Worm (Caenorhabditis elegans) whole organism, L2 larva: Measurements from ENCODE around the gene pdf-1.

Source experiments
- C34F6.9 ChIP-seq: fragments of 150-350 bp; optimal IDR thresholded peaks from 2 replicates; lab custom pipeline; 2014; ENCODE audit warnings: missing biosample characterization, missing genetic modification characterization
- F13H6.1 ChIP-seq: sonication (generic microtip); optimal IDR thresholded peaks from 2 replicates; lab custom pipeline; 2016; ENCODE audit warnings: missing genetic modification characterization, missing compliant biosample characterization
- R02D3.7 ChIP-seq: fragments of 150-350 bp; optimal IDR thresholded peaks from 2 replicates; lab custom pipeline; 2014; ENCODE audit warnings: missing biosample characterization, missing genetic modification characterization
- Y55F3AM.14 ChIP-seq: fragments of 200-800 bp; sonication (Bioruptor generic); optimal IDR thresholded peaks from 2 replicates; lab custom pipeline; 2018; ENCODE audit warnings: mild to moderate bottlenecking, missing genetic modification characterization, missing compliant biosample characterization
- ZK546.5 ChIP-seq: sonication (generic microtip); optimal IDR thresholded peaks from 2 replicates; lab custom pipeline; 2017; ENCODE audit warnings: missing biosample characterization, missing genetic modification characterization
- alr-1 ChIP-seq: fragments of 150-350 bp; optimal IDR thresholded peaks from 2 replicates; lab custom pipeline; 2014; ENCODE audit warnings: missing biosample characterization, missing genetic modification characterization
- aly-2 ChIP-seq: fragments of 150-350 bp; optimal IDR thresholded peaks from 2 replicates; lab custom pipeline; 2014; ENCODE audit warnings: missing biosample characterization, missing genetic modification characterization
- ama-1 ChIP-seq: fragments of 150-350 bp; optimal IDR thresholded peaks from 2 replicates; lab custom pipeline; 2018; ENCODE audit warnings: inconsistent platforms
- blmp-1 ChIP-seq: sonication (generic microtip); optimal IDR thresholded peaks from 2 replicates; lab custom pipeline; 2017; ENCODE audit warnings: missing genetic modification characterization, mild to moderate bottlenecking, missing compliant biosample characterization, antibody characterized with exemption, moderate library complexity; ENCODE audit not compliant: insufficient read depth
- ceh-16 ChIP-seq: fragments of 150-350 bp; optimal IDR thresholded peaks from 2 replicates; lab custom pipeline; 2014; ENCODE audit warnings: missing biosample characterization, missing genetic modification characterization
- ceh-82 ChIP-seq: fragments of 150-350 bp; optimal IDR thresholded peaks from 2 replicates; lab custom pipeline; 2014; ENCODE audit warnings: missing biosample characterization, missing genetic modification characterization
- crh-2 ChIP-seq: sonication (generic microtip); optimal IDR thresholded peaks from 2 replicates; lab custom pipeline; 2017; ENCODE audit warnings: missing biosample characterization, missing genetic modification characterization
- dmd-4 ChIP-seq: sonication (generic microtip); optimal IDR thresholded peaks from 2 replicates; lab custom pipeline; 2017; ENCODE audit warnings: missing biosample characterization, missing genetic modification characterization
- egl-27 ChIP-seq: sonication (generic microtip); optimal IDR thresholded peaks from 3 replicates; lab custom pipeline; 2017; ENCODE audit warnings: missing biosample characterization, missing genetic modification reagents, missing genetic modification characterization
- elt-1 ChIP-seq: fragments of 150-350 bp; optimal IDR thresholded peaks from 2 replicates; lab custom pipeline; 2014; ENCODE audit warnings: missing biosample characterization, missing genetic modification characterization
- elt-3 ChIP-seq: sonication (generic microtip); optimal IDR thresholded peaks from 2 replicates; lab custom pipeline; 2017; ENCODE audit warnings: missing biosample characterization, missing genetic modification characterization
- fos-1 ChIP-seq: fragments of 150-350 bp; optimal IDR thresholded peaks from 2 replicates; lab custom pipeline; 2014; ENCODE audit warnings: missing biosample characterization, missing genetic modification characterization
- gmeb-1 ChIP-seq: fragments of 150-350 bp; optimal IDR thresholded peaks from 2 replicates; lab custom pipeline; 2014; ENCODE audit warnings: missing biosample characterization, missing genetic modification characterization
- lin-11 ChIP-seq: fragments of 150-350 bp; sonication (generic microtip); optimal IDR thresholded peaks from 2 replicates; lab custom pipeline; 2014; ENCODE audit warnings: missing biosample characterization, missing genetic modification characterization, inconsistent platforms, mixed read lengths
- lin-13 ChIP-seq: fragments of 150-350 bp; optimal IDR thresholded peaks from 2 replicates; lab custom pipeline; 2014; ENCODE audit warnings: missing biosample characterization, missing genetic modification reagents, missing genetic modification characterization
- lin-39 ChIP-seq: fragments of 150-350 bp; optimal IDR thresholded peaks from 2 replicates; lab custom pipeline; 2014; ENCODE audit warnings: missing biosample characterization, missing genetic modification reagents, missing genetic modification characterization
- lsy-2 ChIP-seq, 2 experiments: fragments of 150-350 bp in 1 of 2; sonication (generic microtip) in 1 of 2; optimal IDR thresholded peaks; 2 replicates each; lab custom pipeline; 2014 to 2017; ENCODE audit warnings: missing biosample characterization in 2 of 2, missing genetic modification characterization in 2 of 2
- mab-5 ChIP-seq: fragments of 150-350 bp; optimal IDR thresholded peaks from 2 replicates; lab custom pipeline; 2014; ENCODE audit warnings: missing biosample characterization, missing genetic modification characterization
- mbf-1 ChIP-seq: sonication (generic microtip); optimal IDR thresholded peaks from 2 replicates; lab custom pipeline; 2017; ENCODE audit warnings: missing biosample characterization, missing genetic modification characterization
- mdl-1 ChIP-seq, 2 experiments: fragments of 150-350 bp in 1 of 2; sonication (generic microtip) in 1 of 2; optimal IDR thresholded peaks; 2 replicates each; lab custom pipeline; 2017; ENCODE audit warnings: missing biosample characterization in 2 of 2, missing genetic modification characterization in 2 of 2
- nhr-10 ChIP-seq: sonication (generic microtip); optimal IDR thresholded peaks from 2 replicates; lab custom pipeline; 2017; ENCODE audit warnings: missing biosample characterization, missing genetic modification characterization
- nhr-12 ChIP-seq: fragments of 150-350 bp; optimal IDR thresholded peaks from 2 replicates; lab custom pipeline; 2014; ENCODE audit warnings: missing biosample characterization, missing genetic modification characterization
- nhr-129 ChIP-seq: fragments of 150-350 bp; optimal IDR thresholded peaks from 2 replicates; lab custom pipeline; 2014; ENCODE audit warnings: missing biosample characterization, missing genetic modification characterization
- nhr-21 ChIP-seq: fragments of 150-350 bp; optimal IDR thresholded peaks from 2 replicates; lab custom pipeline; 2014; ENCODE audit warnings: missing biosample characterization, missing genetic modification characterization
- nhr-23 ChIP-seq: fragments of 150-350 bp; optimal IDR thresholded peaks from 2 replicates; lab custom pipeline; 2014; ENCODE audit warnings: missing biosample characterization, missing genetic modification reagents, missing genetic modification characterization
- nhr-237 ChIP-seq: fragments of 150-350 bp; optimal IDR thresholded peaks from 2 replicates; lab custom pipeline; 2014; ENCODE audit warnings: missing biosample characterization, missing genetic modification characterization
- nhr-25 ChIP-seq: fragments of 150-350 bp; sonication (generic microtip); optimal IDR thresholded peaks from 3 replicates; lab custom pipeline; 2014; ENCODE audit warnings: missing biosample characterization, missing genetic modification characterization
- nhr-6 ChIP-seq: fragments of 150-350 bp; optimal IDR thresholded peaks from 2 replicates; lab custom pipeline; 2014; ENCODE audit warnings: missing biosample characterization, missing genetic modification characterization
- nhr-77 ChIP-seq: fragments of 150-350 bp; optimal IDR thresholded peaks from 2 replicates; lab custom pipeline; 2014; ENCODE audit warnings: missing biosample characterization, missing genetic modification characterization
- peb-1 ChIP-seq: fragments of 150-350 bp; optimal IDR thresholded peaks from 2 replicates; lab custom pipeline; 2014; ENCODE audit warnings: missing biosample characterization, missing genetic modification characterization
- sem-4 ChIP-seq: fragments of 150-350 bp; optimal IDR thresholded peaks from 2 replicates; lab custom pipeline; 2014; ENCODE audit warnings: missing biosample characterization, missing genetic modification reagents, missing genetic modification characterization
- skn-1 ChIP-seq: sonication (generic microtip); optimal IDR thresholded peaks from 2 replicates; lab custom pipeline; 2017; ENCODE audit warnings: missing biosample characterization, missing genetic modification characterization
- sma-3 ChIP-seq: sonication (generic microtip); optimal IDR thresholded peaks from 2 replicates; lab custom pipeline; 2016; ENCODE audit warnings: missing genetic modification reagents, missing genetic modification characterization, missing compliant biosample characterization
- sma-9 ChIP-seq, 2 experiments: fragments of 150-350 bp in 1 of 2; sonication (generic microtip) in 1 of 2; optimal IDR thresholded peaks; 2 replicates each; lab custom pipeline; 2014 to 2016; ENCODE audit warnings: missing genetic modification characterization in 2 of 2, mild to moderate bottlenecking in 1 of 2, missing biosample characterization in 1 of 2, missing compliant biosample characterization in 1 of 2, missing genetic modification reagents in 1 of 2, moderate library complexity in 1 of 2
- snpc-4 ChIP-seq: fragments of 150-350 bp; optimal IDR thresholded peaks from 2 replicates; lab custom pipeline; 2014; ENCODE audit warnings: missing biosample characterization, missing genetic modification characterization
- unc-39 ChIP-seq: fragments of 150-350 bp; optimal IDR thresholded peaks from 2 replicates; lab custom pipeline; 2014; ENCODE audit warnings: missing biosample characterization, missing genetic modification characterization
- unc-55 ChIP-seq: fragments of 150-350 bp; sonication (generic microtip); optimal IDR thresholded peaks from 3 replicates; lab custom pipeline; 2014; ENCODE audit warnings: missing biosample characterization, missing genetic modification reagents, missing genetic modification characterization
- unc-62 ChIP-seq: fragments of 150-350 bp; optimal IDR thresholded peaks from 2 replicates; lab custom pipeline; 2014; ENCODE audit warnings: missing biosample characterization, missing genetic modification reagents, missing genetic modification characterization
- zag-1 ChIP-seq: fragments of 150-350 bp; optimal IDR thresholded peaks from 2 replicates; lab custom pipeline; 2014; ENCODE audit warnings: missing biosample characterization, missing genetic modification characterization
- ztf-1 ChIP-seq: fragments of 200-800 bp; sonication (Bioruptor generic); conservative IDR thresholded peaks from 2 replicates; pipeline ENCODE4 v1.3.6; 2022; ENCODE audit warnings: missing genetic modification characterization, missing compliant biosample characterization
- ztf-11 ChIP-seq: sonication (generic microtip); optimal IDR thresholded peaks from 2 replicates; lab custom pipeline; 2017; ENCODE audit warnings: missing biosample characterization, missing genetic modification characterization
- ztf-4 ChIP-seq: fragments of 150-350 bp; optimal IDR thresholded peaks from 2 replicates; lab custom pipeline; 2014; ENCODE audit warnings: missing biosample characterization, missing genetic modification characterization

The pdf-1 gene

DNA sequence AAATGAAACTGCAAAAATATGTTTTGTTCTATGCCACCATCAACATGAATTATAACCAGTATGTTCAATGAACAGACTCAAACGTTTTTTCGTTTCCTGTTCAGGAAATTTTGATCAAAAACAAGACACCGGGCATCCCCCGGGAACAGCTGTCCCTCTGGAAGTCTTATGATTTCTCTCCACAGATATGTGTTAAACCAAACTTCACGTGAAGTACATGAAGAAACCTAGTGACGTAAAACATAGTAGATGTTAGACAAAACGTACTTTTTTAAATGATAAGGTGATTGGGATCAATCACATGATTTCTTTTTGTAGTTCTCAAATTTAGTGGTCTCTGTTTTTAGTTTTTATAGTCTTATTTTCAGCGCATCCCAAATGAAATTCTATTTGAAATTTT lies 13.8 kb downstream of the pdf-1 start:
- TF ChIP-seq ZK546.5 (tag; lab: Kevin White, UChicago) (no peak), ama-1 (peak; percentile 20), unc-62 (GFP tag; lab: Kevin White, UChicago) (no peak), C34F6.9 (tag; lab: Kevin White, UChicago) (peak; percentile 41), Y55F3AM.14 (GFP tag; lab: Kevin White, UChicago) (no peak), lin-13 (GFP tag; lab: Kevin White, UChicago) (no peak), elt-3 (no peak), sem-4 (no peak), crh-2 (tag; lab: Kevin White, UChicago) (peak; percentile 67), sma-3 (GFP tag; lab: Kevin White, UChicago) (peak; percentile 76), nhr-77 (tag; lab: Kevin White, UChicago) (no peak), snpc-4 (tag; lab: Kevin White, UChicago) (no peak), ceh-16 (tag; lab: Kevin White, UChicago) (no peak), nhr-21 (peak; percentile 79), peb-1 (tag; lab: Kevin White, UChicago) (no peak), blmp-1 (no peak), F13H6.1 (tag; lab: Kevin White, UChicago) (peak; percentile 47), R02D3.7 (tag; lab: Kevin White, UChicago) (no peak), gmeb-1 (tag; lab: Kevin White, UChicago) (peak; percentile 57), lsy-2 (tag; optimal IDR thresholded peaks at IDR 0.05; lab: Kevin White, UChicago) (peak in 1 of 2 experiments; percentile 68), sma-9 (GFP tag; optimal IDR thresholded peaks at IDR 0.05; lab: Kevin White, UChicago) (peak; percentile 91), sma-9 (tag; optimal IDR thresholded peaks at IDR 0.05; lab: Kevin White, UChicago) (no peak), nhr-25 (tag; lab: Kevin White, UChicago) (peak; percentile 38), unc-55 (GFP tag; lab: Kevin White, UChicago) (no peak), nhr-129 (tag; lab: Kevin White, UChicago) (peak; percentile 67)

DNA sequence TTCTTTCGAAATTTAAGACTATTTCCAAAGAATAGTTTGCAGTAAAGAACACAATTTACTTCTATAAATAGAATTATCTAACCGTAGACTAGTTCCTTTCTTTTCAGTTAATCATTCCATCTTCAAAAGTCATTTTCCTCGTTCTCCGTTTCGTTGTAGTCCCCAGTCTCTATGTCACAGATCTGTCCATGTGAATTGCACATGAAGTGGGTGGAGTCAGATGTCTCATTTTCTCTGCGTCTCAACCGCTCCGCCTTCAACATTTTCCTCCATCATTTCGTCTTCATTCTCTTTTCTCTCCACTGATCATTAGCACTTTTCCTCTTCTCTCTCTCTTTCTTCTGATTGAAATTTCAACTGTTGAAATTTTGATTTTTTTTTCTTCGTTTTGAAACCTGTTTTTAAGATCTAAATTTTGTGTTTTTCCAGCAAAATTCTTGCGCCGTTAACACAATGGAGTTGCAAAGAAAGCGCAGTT lies 14.7 kb downstream of the pdf-1 start, which contains the start of gene T07E3.4:
T07E3.4 (plus strand) TSS at position 428 of the 478 bp plus-strand sequence.
- no peak for TF ChIP-seq dmd-4 (tag; lab: Kevin White, UChicago)
- TF ChIP-seq alr-1 (tag; lab: Kevin White, UChicago), result no peak
- TF ChIP-seq lin-39 (tag; lab: Kevin White, UChicago), result peak; percentile 27
- no peak for TF ChIP-seq unc-39 (tag; lab: Kevin White, UChicago)
- peak; percentile 66 for TF ChIP-seq blmp-1
- TF ChIP-seq lin-13 (GFP tag; lab: Kevin White, UChicago), result peak; percentile 47
- TF ChIP-seq gmeb-1 (tag; lab: Kevin White, UChicago), result peak; percentile 68
- TF ChIP-seq sem-4, result peak; percentile 79
- peak; percentile 95 for TF ChIP-seq sma-3 (GFP tag; lab: Kevin White, UChicago)
- peak; percentile 90 for TF ChIP-seq nhr-25 (tag; lab: Kevin White, UChicago)
- no peak for TF ChIP-seq nhr-77 (tag; lab: Kevin White, UChicago)
- no peak for TF ChIP-seq aly-2 (tag; lab: Kevin White, UChicago)
- no peak for TF ChIP-seq snpc-4 (tag; lab: Kevin White, UChicago)
- TF ChIP-seq ztf-11 (tag; lab: Kevin White, UChicago), result no peak
- no peak for TF ChIP-seq elt-3
- TF ChIP-seq mdl-1 (tag; optimal IDR thresholded peaks at IDR 0.05; lab: Kevin White, UChicago), result no peak
- no peak for TF ChIP-seq lin-11
- no peak for TF ChIP-seq zag-1 (tag; lab: Kevin White, UChicago)
- TF ChIP-seq R02D3.7 (tag; lab: Kevin White, UChicago), result no peak
- peak; percentile 96 for TF ChIP-seq egl-27 (tag; lab: Kevin White, UChicago)
- TF ChIP-seq unc-55 (GFP tag; lab: Kevin White, UChicago), result peak; percentile 61
- TF ChIP-seq sma-9 (GFP tag; optimal IDR thresholded peaks at IDR 0.05; lab: Kevin White, UChicago), result peak; percentile 98
- TF ChIP-seq sma-9 (tag; optimal IDR thresholded peaks at IDR 0.05; lab: Kevin White, UChicago), result no peak
- TF ChIP-seq mbf-1 (tag; lab: Kevin White, UChicago), result no peak
- TF ChIP-seq nhr-6 (tag; lab: Kevin White, UChicago), result peak; percentile 87
- peak; percentile 83 for TF ChIP-seq ztf-4 (tag; lab: Kevin White, UChicago)
- TF ChIP-seq nhr-21, result peak; percentile 90
- no peak for TF ChIP-seq nhr-12
- TF ChIP-seq mab-5, result peak; percentile 21
- TF ChIP-seq F13H6.1 (tag; lab: Kevin White, UChicago), result peak; percentile 83
- TF ChIP-seq nhr-237 (tag; lab: Kevin White, UChicago), result no peak
- TF ChIP-seq ztf-1 (GFP tag; lab: Robert Waterston, UW), result no peak
- no peak for TF ChIP-seq nhr-10 (tag; lab: Kevin White, UChicago)
- no peak for TF ChIP-seq peb-1 (tag; lab: Kevin White, UChicago)
- TF ChIP-seq elt-1 (tag; lab: Kevin White, UChicago), result no peak
- no peak for TF ChIP-seq unc-62 (GFP tag; lab: Kevin White, UChicago)
- TF ChIP-seq skn-1 (tag; lab: Kevin White, UChicago), result no peak
- TF ChIP-seq lsy-2 (tag; optimal IDR thresholded peaks at IDR 0.05; lab: Kevin White, UChicago), result peak; percentile 40 to 86
- TF ChIP-seq crh-2 (tag; lab: Kevin White, UChicago), result peak; percentile 91
- TF ChIP-seq C34F6.9 (tag; lab: Kevin White, UChicago), result peak; percentile 94
- TF ChIP-seq ceh-16 (tag; lab: Kevin White, UChicago), result no peak
- TF ChIP-seq ama-1, result peak; percentile 84
- no peak for TF ChIP-seq Y55F3AM.14 (GFP tag; lab: Kevin White, UChicago)
- TF ChIP-seq ZK546.5 (tag; lab: Kevin White, UChicago), result no peak
- TF ChIP-seq nhr-23 (tag; lab: Kevin White, UChicago), result no peak
- TF ChIP-seq fos-1 (tag; lab: Kevin White, UChicago), result peak; percentile 58
- TF ChIP-seq nhr-129 (tag; lab: Kevin White, UChicago), result peak; percentile 86
- no peak for TF ChIP-seq ceh-82 (tag; lab: Kevin White, UChicago)
